Fruit fly (Drosophila melanogaster) whole organism, wandering third instar larva: Measurements from ENCODE around the gene CG34155.

Experiments
- Abd-B ChIP-seq: fragments of >200 bp; optimal IDR thresholded peaks from 2 replicates; lab custom pipeline; 2017; ENCODE audit warnings: missing biosample characterization, missing genetic modification characterization
- CG9705 ChIP-seq: fragments of 200-800 bp; sonication (Bioruptor generic); optimal IDR thresholded peaks from 2 replicates; lab custom pipeline; 2018; ENCODE audit warnings: missing biosample characterization, mild to moderate bottlenecking, missing genetic modification characterization
- CrebA ChIP-seq: fragments of 200-800 bp; sonication (Bioruptor generic); optimal IDR thresholded peaks from 2 replicates; lab custom pipeline; 2016; ENCODE audit warnings: missing biosample characterization, mild to moderate bottlenecking, missing genetic modification characterization, borderline replicate concordance
- Dfd ChIP-seq: fragments of >200 bp; optimal IDR thresholded peaks from 2 replicates; lab custom pipeline; 2017; ENCODE audit warnings: missing biosample characterization, missing genetic modification characterization
- Dif ChIP-seq: fragments of 200-275, 200-300 bp; sonication (Bioruptor generic); optimal IDR thresholded peaks from 2 replicates; lab custom pipeline; 2018; ENCODE audit warnings: missing biosample characterization, missing genetic modification characterization; ENCODE audit not compliant: partially characterized antibody
- HLH106 ChIP-seq: fragments of 200-800 bp; optimal IDR thresholded peaks from 3 replicates; lab custom pipeline; 2019; ENCODE audit warnings: missing biosample characterization, mild to moderate bottlenecking, missing genetic modification characterization, moderate library complexity
- Hnf4 ChIP-seq: fragments of 200-800 bp; sonication (Bioruptor generic); optimal IDR thresholded peaks from 2 replicates; lab custom pipeline; 2016; ENCODE audit warnings: missing biosample characterization, mild to moderate bottlenecking, missing genetic modification characterization
- Hr78 ChIP-seq: fragments of >200 bp; optimal IDR thresholded peaks from 2 replicates; lab custom pipeline; 2017; ENCODE audit warnings: missing biosample characterization, missing genetic modification characterization
- Hr83 ChIP-seq: fragments of 200-300 bp; sonication (Bioruptor generic); optimal IDR thresholded peaks from 2 replicates; lab custom pipeline; 2016; ENCODE audit warnings: missing biosample characterization, mild to moderate bottlenecking, missing genetic modification characterization, moderate library complexity; ENCODE audit not compliant: poor library complexity, severe bottlenecking
- Jra ChIP-seq: sonication (Bioruptor generic); optimal IDR thresholded peaks from 2 replicates; lab custom pipeline; 2016; ENCODE audit warnings: missing biosample characterization, missing genetic modification characterization
- Mio ChIP-seq: sonication (Bioruptor generic); optimal IDR thresholded peaks from 2 replicates; lab custom pipeline; 2016; ENCODE audit warnings: missing biosample characterization, missing genetic modification characterization
- Myc ChIP-seq: fragments of >200 bp; optimal IDR thresholded peaks from 2 replicates; lab custom pipeline; 2017
- N ChIP-seq: fragments of >200 bp; optimal IDR thresholded peaks from 2 replicates; lab custom pipeline; 2018; ENCODE audit warnings: missing biosample characterization, missing external identifiers, missing genetic modification characterization
- OdsH ChIP-seq: fragments of 200-800 bp; sonication (Bioruptor generic); optimal IDR thresholded peaks from 2 replicates; lab custom pipeline; 2016; ENCODE audit warnings: missing biosample characterization, mild to moderate bottlenecking, missing genetic modification characterization
- Rel ChIP-seq, 2 experiments: fragments of 200-800 bp; sonication (Bioruptor generic) in 1 of 2; optimal IDR thresholded peaks; 2 replicates in 1 of 2; 3 replicates in 1 of 2; lab custom pipeline; 2016 to 2019; ENCODE audit warnings: mild to moderate bottlenecking in 2 of 2, missing biosample characterization in 2 of 2, missing genetic modification characterization in 2 of 2, moderate library complexity in 1 of 2
- Sp1 ChIP-seq: fragments of 200-800 bp; sonication (Bioruptor generic); optimal IDR thresholded peaks from 3 replicates; lab custom pipeline; 2019; ENCODE audit warnings: missing biosample characterization, mild to moderate bottlenecking, missing genetic modification characterization, moderate library complexity
- Vsx2 ChIP-seq: fragments of 200-300, 225-300 bp; sonication (Bioruptor generic); optimal IDR thresholded peaks from 2 replicates; lab custom pipeline; 2018; ENCODE audit warnings: missing biosample characterization, missing genetic modification characterization; ENCODE audit not compliant: partially characterized antibody
- br ChIP-seq: fragments of 200-800 bp; sonication (Bioruptor generic); optimal IDR thresholded peaks from 2 replicates; lab custom pipeline; 2016; ENCODE audit warnings: missing biosample characterization, missing genetic modification characterization
- brk ChIP-seq: fragments of 200-800 bp; sonication (Bioruptor generic); optimal IDR thresholded peaks from 2 replicates; lab custom pipeline; 2016; ENCODE audit warnings: missing biosample characterization, mild to moderate bottlenecking, missing genetic modification characterization
- dmrt93B ChIP-seq: fragments of 200-800 bp; sonication (Bioruptor generic); optimal IDR thresholded peaks from 2 replicates; lab custom pipeline; 2018; ENCODE audit warnings: missing biosample characterization, mild to moderate bottlenecking, missing genetic modification characterization
- ey ChIP-seq: fragments of 200-800 bp; sonication (Bioruptor generic); optimal IDR thresholded peaks from 2 replicates; lab custom pipeline; 2016; ENCODE audit warnings: missing biosample characterization, missing genetic modification characterization
- foxo ChIP-seq, 2 experiments: fragments of 200-800 bp; sonication (Bioruptor generic); optimal IDR thresholded peaks; 2 replicates in 1 of 2; 3 replicates in 1 of 2; lab custom pipeline; 2016 to 2017; ENCODE audit warnings: missing biosample characterization in 2 of 2, missing genetic modification characterization in 2 of 2
- fru ChIP-seq: fragments of 200-800 bp; sonication (Bioruptor generic); optimal IDR thresholded peaks from 3 replicates; lab custom pipeline; 2016; ENCODE audit warnings: missing biosample characterization, mild to moderate bottlenecking, missing genetic modification characterization
- h ChIP-seq: fragments of 200-800 bp; sonication (Bioruptor generic); optimal IDR thresholded peaks from 3 replicates; lab custom pipeline; 2016; ENCODE audit warnings: missing biosample characterization, mild to moderate bottlenecking, missing genetic modification characterization
- jim ChIP-seq: fragments of 175-275, 200-325 bp; sonication (Bioruptor generic); optimal IDR thresholded peaks from 2 replicates; lab custom pipeline; 2016; ENCODE audit warnings: missing biosample characterization, mild to moderate bottlenecking, missing genetic modification characterization
- lola ChIP-seq: fragments of >200 bp; optimal IDR thresholded peaks from 2 replicates; lab custom pipeline; 2017; ENCODE audit warnings: missing biosample characterization, missing genetic modification characterization
- pan ChIP-seq: fragments of >200 bp; optimal IDR thresholded peaks from 2 replicates; lab custom pipeline; 2017
- psq ChIP-seq: fragments of 200-800 bp; sonication (Bioruptor generic); optimal IDR thresholded peaks from 3 replicates; lab custom pipeline; 2017; ENCODE audit warnings: missing biosample characterization, mild to moderate bottlenecking, missing genetic modification characterization, moderate library complexity
- rgr ChIP-seq: fragments of 200-800 bp; sonication (Bioruptor generic); optimal IDR thresholded peaks from 3 replicates; lab custom pipeline; 2016; ENCODE audit warnings: missing biosample characterization, mild to moderate bottlenecking, missing genetic modification characterization
- sage ChIP-seq: fragments of 200-800 bp; sonication (Bioruptor generic); optimal IDR thresholded peaks from 2 replicates; lab custom pipeline; 2016; ENCODE audit warnings: missing biosample characterization, mild to moderate bottlenecking, missing genetic modification characterization
- sv ChIP-seq: fragments of 200-800 bp; sonication (Bioruptor generic); optimal IDR thresholded peaks from 3 replicates; lab custom pipeline; 2016; ENCODE audit warnings: missing biosample characterization, missing genetic modification characterization
- tai ChIP-seq: sonication (Bioruptor generic); optimal IDR thresholded peaks from 2 replicates; lab custom pipeline; 2016; ENCODE audit warnings: missing biosample characterization, missing genetic modification characterization
- usp ChIP-seq: fragments of >200 bp; optimal IDR thresholded peaks from 2 replicates; lab custom pipeline; 2017; ENCODE audit warnings: missing biosample characterization, missing genetic modification characterization

CG34155 gene

DNA sequence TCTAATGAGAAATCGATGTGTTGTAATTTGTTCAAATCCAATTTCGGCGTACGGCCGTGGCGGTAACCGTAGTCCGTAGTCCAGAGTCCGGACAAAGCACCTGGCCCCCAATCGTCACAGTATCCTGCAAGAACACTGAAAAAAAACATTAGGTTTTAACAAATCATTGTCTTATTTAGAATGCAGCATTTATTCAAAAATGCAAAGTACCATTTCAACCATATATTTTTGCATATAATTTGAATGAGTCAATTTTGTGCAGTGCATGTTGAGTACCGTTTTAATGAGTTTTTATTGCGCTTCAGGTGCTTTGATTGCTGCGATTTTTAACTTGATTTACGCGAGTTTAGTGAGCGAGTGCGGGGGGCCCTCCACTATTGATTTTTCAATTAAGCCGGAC, 1.2 kb upstream of the CG34155 start:
- TF ChIP-seq usp (GFP tag; lab: Kevin White, UChicago) (no peak), Hr83 (GFP tag; lab: Kevin White, UChicago) (no peak), ey (no peak), Mio (no peak)

DNA sequence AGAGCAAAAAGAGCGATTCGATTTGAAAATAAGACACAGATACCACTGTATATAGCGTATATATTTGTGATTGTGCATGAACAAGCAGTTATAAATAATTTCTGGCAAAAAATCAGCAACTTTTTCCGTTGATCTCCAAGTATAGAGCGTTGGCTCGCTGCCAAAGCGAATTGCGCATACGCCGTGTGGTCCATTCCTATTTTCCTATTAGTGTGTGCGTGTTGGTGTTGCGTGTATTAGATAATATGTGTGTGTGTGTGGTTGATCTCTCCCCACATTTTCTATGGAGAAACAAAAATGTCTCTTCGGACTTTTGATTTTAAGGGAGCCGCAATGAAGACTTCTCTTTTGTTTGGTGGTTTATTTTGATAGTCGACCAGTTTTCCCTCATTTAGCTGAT, 7.5 kb downstream of the CG34155 start:
- TF ChIP-seq Hr78 (GFP tag; lab: Kevin White, UChicago) (no peak), pan (lab: Kevin White, UChicago) (no peak), Myc (no peak), N (GFP tag; lab: Kevin White, UChicago) (no peak), Abd-B (GFP tag; lab: Kevin White, UChicago) (no peak), fru (no peak), lola (GFP tag; lab: Kevin White, UChicago) (no peak), Dif (no peak), jim (GFP tag; lab: Kevin White, UChicago) (no peak)
- TF ChIP-seq, all 38 proteins: peak for 0

- TF ChIP-seq Abd-B (GFP tag; lab: Kevin White, UChicago) (no peak), sage (GFP tag; lab: Kevin White, UChicago) (no peak), jim (GFP tag; lab: Kevin White, UChicago) (no peak), brk (GFP tag; lab: Kevin White, UChicago) (no peak), Dif (no peak), psq (GFP tag; lab: Kevin White, UChicago) (no peak), br (GFP tag; lab: Kevin White, UChicago) (no peak), Vsx2 (GFP tag; lab: Kevin White, UChicago) (no peak), N (GFP tag; lab: Kevin White, UChicago) (no peak), Dfd (no peak)
Observed at dm6 chr3R:30550044-30550443, 10.0 kb downstream of the CG34155 start.

DNA sequence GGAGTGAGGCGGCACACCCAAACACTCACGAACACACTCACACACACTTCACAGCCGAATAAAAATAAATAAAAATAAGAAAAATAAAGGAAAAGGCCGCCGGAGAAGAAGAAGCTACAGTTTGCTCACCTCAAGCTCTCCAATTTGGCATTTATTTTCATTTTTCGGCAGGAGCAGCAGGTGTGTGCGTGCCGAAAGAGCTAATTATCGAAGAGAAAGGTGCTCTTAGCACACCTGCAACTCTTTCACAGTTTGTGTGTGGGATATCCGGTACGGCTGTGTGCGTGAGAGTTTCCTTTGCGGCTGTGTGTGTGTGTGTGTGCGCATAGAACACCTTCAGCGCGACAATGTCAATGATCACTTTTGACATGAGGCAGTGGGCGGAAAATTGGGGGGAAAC, 15.0 kb downstream of the CG34155 start:
- TF ChIP-seq Dfd (no peak), tai (no peak), rgr (GFP tag; lab: Kevin White, UChicago) (no peak), usp (GFP tag; lab: Kevin White, UChicago) (no peak), pan (lab: Kevin White, UChicago) (no peak), jim (GFP tag; lab: Kevin White, UChicago) (no peak), Abd-B (GFP tag; lab: Kevin White, UChicago) (no peak), Jra (no peak), CG9705 (GFP tag; lab: Kevin White, UChicago) (no peak), Myc (no peak), foxo (GFP tag; optimal IDR thresholded peaks at IDR 0.05; lab: Kevin White, UChicago) (no peak), lola (GFP tag; lab: Kevin White, UChicago) (no peak), br (GFP tag; lab: Kevin White, UChicago) (no peak)

DNA sequence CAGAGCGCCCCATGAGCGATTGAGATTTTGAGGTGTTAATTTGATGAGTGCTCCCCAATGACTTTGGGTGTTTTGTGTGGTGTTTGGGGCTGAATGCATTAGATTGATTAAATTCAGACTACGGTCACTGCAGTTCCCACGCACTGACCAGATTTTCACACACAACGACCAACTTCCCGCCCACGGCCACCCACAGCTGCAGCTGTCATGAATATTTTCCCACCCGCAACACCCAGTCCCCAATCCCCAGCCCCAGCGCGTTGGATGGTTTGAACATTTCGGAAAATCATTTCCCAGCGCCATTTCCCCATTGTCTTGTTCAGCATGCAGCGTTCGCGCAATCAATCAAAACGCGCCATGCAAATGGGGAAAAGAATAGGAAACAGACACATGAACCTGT, 18.5 kb downstream of the CG34155 start:
- TF ChIP-seq dmrt93B (GFP tag; lab: Kevin White, UChicago) (no peak), Jra (no peak), Myc (no peak), Rel (GFP tag; optimal IDR thresholded peaks at IDR 0.05; lab: Kevin White, UChicago) (no peak), Rel (tag; optimal IDR thresholded peaks at IDR 0.05; lab: Kevin White, UChicago) (no peak), ey (no peak), usp (GFP tag; lab: Kevin White, UChicago) (no peak), br (GFP tag; lab: Kevin White, UChicago) (no peak), lola (GFP tag; lab: Kevin White, UChicago) (no peak), h (GFP tag; lab: Kevin White, UChicago) (no peak), Dfd (no peak), CrebA (GFP tag; lab: Kevin White, UChicago) (no peak), Mio (no peak)

- TF ChIP-seq foxo (GFP tag; optimal IDR thresholded peaks at IDR 0.05; lab: Kevin White, UChicago) (peak in 1 of 2 experiments; percentile 51), Abd-B (GFP tag; lab: Kevin White, UChicago) (no peak), ey (peak; percentile 61), br (GFP tag; lab: Kevin White, UChicago) (peak; percentile 54), h (GFP tag; lab: Kevin White, UChicago) (peak; percentile 62), psq (GFP tag; lab: Kevin White, UChicago) (peak; percentile 1), Hr78 (GFP tag; lab: Kevin White, UChicago) (no peak), Sp1 (GFP tag; lab: Kevin White, UChicago) (peak; percentile 12), sv (GFP tag; lab: Kevin White, UChicago) (peak; percentile 80), fru (peak; percentile 34), dmrt93B (GFP tag; lab: Kevin White, UChicago) (peak; percentile 23), CG9705 (GFP tag; lab: Kevin White, UChicago) (peak; percentile 47), rgr (GFP tag; lab: Kevin White, UChicago) (peak; percentile 60), HLH106 (tag; lab: Kevin White, UChicago) (peak; percentile 53), Hnf4 (GFP tag; lab: Kevin White, UChicago) (peak; percentile 40), N (GFP tag; lab: Kevin White, UChicago) (no peak), OdsH (peak; percentile 19), tai (no peak)
- TF ChIP-seq, all 38 proteins: peak for 14
Observed at dm6 chr3R:30540196-30540595, 19.8 kb downstream of the CG34155 start.
